Worm (Caenorhabditis elegans): ENCODE measurements around the gene D2096.7.

- peak; percentile 24 for TF ChIP-seq fkh-10 (GFP tag; optimal IDR thresholded peaks at IDR 0.05)
- peak; percentile 14 for TF ChIP-seq ama-1 (optimal IDR thresholded peaks at IDR 0.05)
- no peak for TF ChIP-seq nhr-237 (tag; optimal IDR thresholded peaks at IDR 0.05)
- TF ChIP-seq unc-39 (tag; optimal IDR thresholded peaks at IDR 0.05), result no peak
- no peak for TF ChIP-seq nhr-11 (tag; optimal IDR thresholded peaks at IDR 0.05)
- TF ChIP-seq lin-39 (tag; optimal IDR thresholded peaks at IDR 0.05), result peak; percentile 84
- TF ChIP-seq eor-1 (tag; optimal IDR thresholded peaks at IDR 0.05), result no peak
- no peak for TF ChIP-seq elt-1 (tag; optimal IDR thresholded peaks at IDR 0.05)
- peak; percentile 95 for TF ChIP-seq pha-4 (tag; optimal IDR thresholded peaks at IDR 0.05)
- TF ChIP-seq ztf-4 (tag; optimal IDR thresholded peaks at IDR 0.05), result peak; percentile 62
Measured at ce11 chrIV:8379278-8379677, 1.8 kb upstream of the D2096.7 start, which contains the start of gene nap-1.
